Worm (Caenorhabditis elegans) whole organism, L4/young adult: ENCODE results near the gene F58F12.3.

Experiments
- W03F9.2 ChIP-seq: fragments of 150-350 bp; optimal IDR thresholded peaks from 2 replicates; lab custom pipeline; 2014; ENCODE audit warnings: missing biosample characterization, missing genetic modification characterization
- him-1 ChIP-seq: sonication (generic microtip); optimal IDR thresholded peaks from 2 replicates; lab custom pipeline; 2016; ENCODE audit warnings: missing genotype, missing genetic modification reagents, missing genetic modification characterization, missing compliant biosample characterization

DNA sequence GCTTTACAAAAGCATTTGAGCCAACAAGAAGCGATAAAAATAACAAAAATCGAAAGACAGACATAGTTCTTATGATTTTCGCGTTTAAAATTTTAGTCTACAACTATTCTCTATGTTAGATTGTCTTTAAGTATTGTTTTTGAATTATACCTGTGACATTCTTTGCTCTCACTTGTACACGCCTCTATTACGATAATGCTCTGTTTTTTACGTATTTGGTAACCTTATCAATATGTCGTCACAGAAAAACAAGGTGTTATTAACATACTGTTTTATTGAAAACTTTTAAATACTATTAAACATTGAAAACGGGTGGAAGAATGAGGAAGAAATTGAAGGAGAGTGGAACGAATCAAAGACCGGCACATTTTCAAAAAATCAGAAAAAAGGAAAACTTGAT lies 16.2 kb upstream of the F58F12.3 start, which contains the start of gene spp-11:
- TF ChIP-seq him-1 (tag; lab: Kevin White, UChicago) (no peak), W03F9.2 (no peak)
